Worm (Caenorhabditis elegans): Measurements from ENCODE around the gene sma-1.

DNA sequence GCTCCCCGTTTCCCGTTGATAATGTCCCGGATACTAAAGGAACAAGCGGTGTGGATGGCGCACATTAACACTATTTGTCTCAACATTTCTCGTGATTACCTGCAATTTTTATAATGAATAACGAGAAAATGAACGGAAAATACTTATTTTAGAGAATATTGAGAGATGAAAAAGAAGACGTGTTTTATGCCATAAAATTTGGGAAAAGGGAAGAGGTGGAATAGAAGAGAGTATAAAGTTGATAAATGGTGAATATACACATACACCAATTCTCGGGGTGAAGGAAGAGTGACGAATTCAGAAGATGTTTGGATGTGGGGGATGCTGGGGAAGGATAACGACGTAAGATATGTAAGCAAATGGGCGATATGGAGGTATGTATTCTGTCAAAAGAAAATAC lies 65.5 kb downstream of the sma-1 start, which contains the start of gene F58H1.7:
- no peak for TF ChIP-seq tab-1 (GFP tag; IDR thresholded peaks at IDR 0.05)
- TF ChIP-seq flt-1 (GFP tag; IDR thresholded peaks at IDR 0.05) = no peak
- TF ChIP-seq ztf-23 (GFP tag; IDR thresholded peaks at IDR 0.05) = no peak
- TF ChIP-seq med-1 (GFP tag; optimal IDR thresholded peaks at IDR 0.05; ENCODE audit: insufficient read depth) = no peak
- no peak for TF ChIP-seq klf-2 (GFP tag; conservative IDR thresholded peaks at IDR 0.05)
- no peak for TF ChIP-seq ref-1 (GFP tag; conservative IDR thresholded peaks at IDR 0.05)
- no peak for TF ChIP-seq cog-1 (tag; optimal IDR thresholded peaks at IDR 0.05)
- TF ChIP-seq T22C8.4 (GFP tag; IDR thresholded peaks at IDR 0.05) = no peak
- no peak for TF ChIP-seq ztf-29 (GFP tag; IDR thresholded peaks at IDR 0.05)
